Fruit fly (Drosophila melanogaster): ENCODE data around the gene CG1695.

- TF ChIP-seq CTCF (optimal IDR thresholded peaks at IDR 0.05) (no peak), CG8478 (optimal IDR thresholded peaks at IDR 0.05) (no peak)
Measured at dm6 chrX:20436866-20437265, 3.1 kb downstream of the CG1695 start.

Measured in S2 (cell line).